Worm (Caenorhabditis elegans): ENCODE results near the gene pcyt-1.

Gene pcyt-1

DNA sequence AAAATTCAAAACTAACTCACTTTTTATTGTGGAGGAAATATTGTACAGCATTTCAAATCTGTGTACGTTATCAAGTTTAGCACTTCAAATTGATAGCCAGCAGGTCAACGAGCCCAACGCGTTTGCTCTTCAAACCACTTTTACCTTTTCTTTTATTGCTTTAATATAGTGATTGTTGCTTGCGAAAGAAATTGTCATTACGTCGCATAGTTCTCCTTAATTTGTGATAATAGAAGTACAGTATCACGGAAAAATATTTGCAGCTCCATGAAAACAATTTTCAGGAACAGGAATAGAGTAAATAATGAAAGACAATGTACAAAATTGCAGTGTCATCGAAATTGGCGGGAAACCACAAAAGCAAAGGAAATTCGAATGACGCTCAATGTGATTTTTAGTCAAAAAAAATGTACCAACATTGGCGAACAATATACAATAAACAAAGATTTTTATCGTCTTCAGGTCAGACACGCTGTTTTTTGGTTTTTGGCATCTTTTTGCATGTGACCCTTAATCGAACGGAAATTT is 13.2 kb upstream of the pcyt-1 start, which contains the start of the genes PDB1.1 and F08C6.5:
TSS of gene PDB1.1 (minus strand) at position 158 of the 528 bp plus-strand sequence.
TSS of gene F08C6.5 (plus strand) at position 478 of the 528 bp plus-strand sequence.
- TF ChIP-seq ceh-83 (GFP tag; optimal IDR thresholded peaks at IDR 0.05) (no peak), pha-4 (tag; optimal IDR thresholded peaks at IDR 0.05) (no peak), unc-39 (tag; optimal IDR thresholded peaks at IDR 0.05) (no peak), flh-1 (GFP tag; optimal IDR thresholded peaks at IDR 0.05) (no peak), nhr-28 (tag; optimal IDR thresholded peaks at IDR 0.05) (no peak), ceh-39 (tag; optimal IDR thresholded peaks at IDR 0.05) (no peak), bed-3 (GFP tag; optimal IDR thresholded peaks at IDR 0.05) (no peak), lin-32 (GFP tag; optimal IDR thresholded peaks at IDR 0.05) (no peak), drap-1 (GFP tag; optimal IDR thresholded peaks at IDR 0.05) (no peak), unc-62 (GFP tag; optimal IDR thresholded peaks at IDR 0.05) (no peak), sptf-1 (tag; optimal IDR thresholded peaks at IDR 0.05) (no peak), nhr-12 (tag; optimal IDR thresholded peaks at IDR 0.05) (no peak)

DNA sequence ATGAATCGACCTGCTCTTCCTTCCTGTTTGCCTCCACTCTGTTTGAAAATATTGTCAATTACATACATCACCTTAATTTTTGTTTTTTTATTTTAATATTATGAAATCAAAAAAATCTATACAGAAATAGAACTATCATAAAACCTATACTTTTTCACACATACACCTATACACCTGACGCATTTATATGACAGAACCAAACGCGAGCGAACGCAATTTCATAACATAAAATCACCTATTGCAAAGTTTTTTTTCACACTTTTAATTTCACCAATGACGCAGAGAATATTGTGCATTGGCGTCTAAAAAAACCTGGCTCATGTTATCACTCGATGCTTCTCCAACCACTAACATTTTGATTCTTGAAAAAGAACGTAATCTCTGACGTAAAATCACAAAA is 10.2 kb upstream of the pcyt-1 start:
- no peak for TF ChIP-seq lin-32 (GFP tag; optimal IDR thresholded peaks at IDR 0.05)
- no peak for TF ChIP-seq sem-2 (GFP tag; optimal IDR thresholded peaks at IDR 0.05)
- no peak for TF ChIP-seq cnd-1 (tag; optimal IDR thresholded peaks at IDR 0.05)
- TF ChIP-seq nhr-28 (tag; optimal IDR thresholded peaks at IDR 0.05), result no peak
- no peak for TF ChIP-seq flh-1 (GFP tag; optimal IDR thresholded peaks at IDR 0.05)
- TF ChIP-seq ceh-43 (GFP tag; optimal IDR thresholded peaks at IDR 0.05), result no peak
- TF ChIP-seq ztf-11 (tag; optimal IDR thresholded peaks at IDR 0.05), result no peak
- TF ChIP-seq pha-4 (tag; optimal IDR thresholded peaks at IDR 0.05), result no peak
- TF ChIP-seq nhr-2 (tag; optimal IDR thresholded peaks at IDR 0.05), result no peak
- no peak for TF ChIP-seq elt-3 (tag; optimal IDR thresholded peaks at IDR 0.05)
- no peak for TF ChIP-seq mep-1 (tag; optimal IDR thresholded peaks at IDR 0.05)
- TF ChIP-seq M03D4.4 (tag; optimal IDR thresholded peaks at IDR 0.05), result no peak
- no peak for TF ChIP-seq sptf-1 (tag; optimal IDR thresholded peaks at IDR 0.05)
- no peak for TF ChIP-seq unc-39 (tag; optimal IDR thresholded peaks at IDR 0.05)
- no peak for TF ChIP-seq tbx-8 (GFP tag; optimal IDR thresholded peaks at IDR 0.05)
- TF ChIP-seq mls-2 (tag; optimal IDR thresholded peaks at IDR 0.05), result no peak

DNA sequence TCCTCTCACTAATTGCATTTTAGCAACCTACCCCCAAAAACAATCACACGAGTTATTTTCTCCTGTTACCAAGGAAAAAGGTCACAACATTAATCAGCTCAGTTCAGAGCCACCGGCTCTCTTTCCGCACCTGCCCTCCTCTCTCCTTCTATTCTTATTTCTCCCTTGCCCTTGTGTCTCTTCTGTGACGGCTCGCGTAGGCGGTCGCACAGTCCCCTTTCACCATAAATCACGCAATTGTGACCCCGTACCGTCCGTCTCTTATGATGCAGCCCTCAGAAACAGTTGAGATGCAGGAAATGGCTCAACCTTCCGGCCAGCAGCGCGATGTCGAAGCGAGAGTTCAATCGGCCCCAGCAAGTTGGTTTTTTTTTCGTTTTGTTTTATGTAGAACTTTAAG is 9.5 kb upstream of the pcyt-1 start, which contains the start of gene sto-1:
TSS of gene sto-1 (plus strand) at position 200 of the 400 bp plus-strand sequence.
- TF ChIP-seq flh-1 (GFP tag; optimal IDR thresholded peaks at IDR 0.05), result peak; percentile 14
- peak; percentile 30 for TF ChIP-seq cnd-1 (tag; optimal IDR thresholded peaks at IDR 0.05)
- no peak for TF ChIP-seq ztf-11 (tag; optimal IDR thresholded peaks at IDR 0.05)
- no peak for TF ChIP-seq lsy-2 (tag; optimal IDR thresholded peaks at IDR 0.05)
- peak; percentile 73 for TF ChIP-seq nhr-2 (tag; optimal IDR thresholded peaks at IDR 0.05)
- TF ChIP-seq ceh-83 (GFP tag; optimal IDR thresholded peaks at IDR 0.05), result peak; percentile 12

DNA sequence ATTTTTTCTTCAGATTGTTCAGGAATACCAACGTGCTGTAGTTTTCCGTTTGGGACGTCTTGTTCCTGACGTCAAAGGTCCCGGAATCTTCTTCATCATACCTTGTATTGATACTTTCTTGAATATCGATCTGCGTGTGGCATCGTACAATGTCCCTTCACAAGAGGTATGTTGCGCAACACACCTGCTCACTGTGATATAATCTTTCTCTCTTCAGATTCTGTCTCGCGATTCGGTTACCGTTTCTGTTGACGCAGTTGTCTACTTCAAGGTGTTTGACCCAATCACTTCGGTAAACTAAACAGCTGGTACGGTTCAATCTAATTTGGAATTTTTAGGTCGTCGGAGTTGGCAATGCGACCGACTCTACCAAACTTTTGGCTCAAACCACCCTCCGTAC is 8.7 kb upstream of the pcyt-1 start:
- TF ChIP-seq sem-2 (GFP tag; optimal IDR thresholded peaks at IDR 0.05), result no peak
- no peak for TF ChIP-seq lin-13 (tag; optimal IDR thresholded peaks at IDR 0.05)
- TF ChIP-seq hlh-1 (tag; optimal IDR thresholded peaks at IDR 0.05), result peak; percentile 4
- TF ChIP-seq elt-3 (tag; optimal IDR thresholded peaks at IDR 0.05), result no peak
- TF ChIP-seq nhr-2 (tag; optimal IDR thresholded peaks at IDR 0.05), result peak; percentile 82
- no peak for TF ChIP-seq snpc-4 (tag; optimal IDR thresholded peaks at IDR 0.05)
- TF ChIP-seq mab-5 (tag; optimal IDR thresholded peaks at IDR 0.05), result no peak
- TF ChIP-seq mep-1 (tag; optimal IDR thresholded peaks at IDR 0.05), result no peak
- no peak for TF ChIP-seq mls-2 (tag; optimal IDR thresholded peaks at IDR 0.05)
- peak; percentile 91 for TF ChIP-seq zip-8 (tag; optimal IDR thresholded peaks at IDR 0.05)
- no peak for TF ChIP-seq unc-39 (tag; optimal IDR thresholded peaks at IDR 0.05)
- TF ChIP-seq ceh-83 (GFP tag; optimal IDR thresholded peaks at IDR 0.05), result no peak
- no peak for TF ChIP-seq nhr-237 (tag; optimal IDR thresholded peaks at IDR 0.05)
- no peak for TF ChIP-seq tbx-8 (GFP tag; optimal IDR thresholded peaks at IDR 0.05)
- TF ChIP-seq ceh-43 (GFP tag; optimal IDR thresholded peaks at IDR 0.05), result no peak
- no peak for TF ChIP-seq nhr-28 (tag; optimal IDR thresholded peaks at IDR 0.05)
- TF ChIP-seq ztf-11 (tag; optimal IDR thresholded peaks at IDR 0.05), result no peak
- no peak for TF ChIP-seq drap-1 (GFP tag; optimal IDR thresholded peaks at IDR 0.05)
- no peak for TF ChIP-seq sptf-1 (tag; optimal IDR thresholded peaks at IDR 0.05)

DNA sequence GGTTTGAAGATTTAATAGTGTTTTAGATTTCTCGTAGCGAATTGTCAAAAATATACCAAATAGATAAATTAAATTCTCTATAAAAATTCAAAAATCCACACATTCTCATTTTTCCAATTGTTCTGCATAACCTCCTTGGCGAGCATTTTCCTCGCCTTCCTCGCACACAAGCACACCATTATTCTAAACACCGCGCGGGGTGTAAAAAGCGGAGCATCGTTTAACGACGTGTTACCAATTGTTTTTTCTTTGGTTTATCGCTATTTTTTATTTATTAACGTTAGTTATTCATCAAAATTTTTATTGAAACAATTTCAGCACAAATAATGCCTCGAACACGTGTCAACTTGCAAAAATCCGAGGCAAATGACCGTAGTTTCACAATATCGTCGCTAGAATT is 7.2 kb upstream of the pcyt-1 start, which contains the start of gene vps-52:
TSS of gene vps-52 (plus strand) at position 319 of the 400 bp plus-strand sequence.
- TF ChIP-seq ces-1 (GFP tag; optimal IDR thresholded peaks at IDR 0.05), result peak; percentile 26
- TF ChIP-seq mep-1 (tag; optimal IDR thresholded peaks at IDR 0.05), result peak; percentile 36
- TF ChIP-seq blmp-1 (tag; optimal IDR thresholded peaks at IDR 0.05), result no peak

All from whole organism, mixed stage, embryonic.